Fruit fly (Drosophila melanogaster) Kc167 (cell line): Measurements from ENCODE around the gene CG18294.
"Not testable (repeated sequence)": the region's sequence is repeated elsewhere in the genome, so short reads cannot be mapped to it uniquely, and the experiment has no call there.

Experiments used
- Myc ChIP-seq: fragments of >200 bp; optimal IDR thresholded peaks from 2 replicates; lab custom pipeline; 2017; ENCODE audit warnings: missing external identifiers
- Sin3A ChIP-seq: fragments of >200 bp; optimal IDR thresholded peaks from 2 replicates; lab custom pipeline; 2018; ENCODE audit warnings: missing external identifiers
- h ChIP-seq: fragments of >200 bp; optimal IDR thresholded peaks from 3 replicates; lab custom pipeline; 2018; ENCODE audit warnings: missing external identifiers
- insv ChIP-seq: fragments of >200 bp; optimal IDR thresholded peaks from 3 replicates; lab custom pipeline; 2018; ENCODE audit warnings: missing external identifiers
- psq ChIP-seq: fragments of >200 bp; optimal IDR thresholded peaks from 2 replicates; lab custom pipeline; 2017; ENCODE audit warnings: missing external identifiers
- ttk ChIP-seq: sonication (Bioruptor generic); optimal IDR thresholded peaks from 2 replicates; lab custom pipeline; 2017; ENCODE audit warnings: missing external identifiers

CG18294 gene

dm6 chr3L:19475478-19475877, at the start of gene CG18294, which contains the start of gene CG32213:
Gene CG18294, minus strand, starts transcription at chr3L:19475578.
Gene CG32213, plus strand, starts transcription at chr3L:19475839.
- not testable (repeated sequence) for TF ChIP-seq insv; h (lab: Kevin White, UChicago); ttk (lab: Kevin White, UChicago)

dm6 chr3L:19524690-19525089, 49.3 kb upstream of the CG18294 start:
- no peak for TF ChIP-seq Myc (lab: Kevin White, UChicago)

- TF ChIP-seq Myc (lab: Kevin White, UChicago) (no peak), insv (no peak), h (lab: Kevin White, UChicago) (no peak), Sin3A (lab: Kevin White, UChicago) (no peak), psq (lab: Kevin White, UChicago) (no peak), ttk (lab: Kevin White, UChicago) (no peak)
These were observed 45.7 kb upstream of the CG18294 start for dm6 chr3L:19521093-19521492.

- no peak for TF ChIP-seq insv
- TF ChIP-seq Myc (lab: Kevin White, UChicago): no peak
- no peak for TF ChIP-seq Sin3A (lab: Kevin White, UChicago)
- no peak for TF ChIP-seq ttk (lab: Kevin White, UChicago)
- no peak for TF ChIP-seq h (lab: Kevin White, UChicago)
- no peak for TF ChIP-seq psq (lab: Kevin White, UChicago)
These were observed 45.3 kb upstream of the CG18294 start, which contains the start of gene Cpr76Bc for dm6 chr3L:19520645-19521044. Gene Cpr76Bc, plus strand, starts transcription at chr3L:19520945.

dm6 chr3L:19519349-19519748, 44.0 kb upstream of the CG18294 start, which contains the start of gene Cpr76Bb:
Gene Cpr76Bb, plus strand, starts transcription at chr3L:19519649.
- TF ChIP-seq insv (no peak), psq (lab: Kevin White, UChicago) (no peak), Sin3A (lab: Kevin White, UChicago) (no peak), ttk (lab: Kevin White, UChicago) (no peak), Myc (lab: Kevin White, UChicago) (no peak), h (lab: Kevin White, UChicago) (no peak)

dm6 chr3L:19518232-19518631, 42.9 kb upstream of the CG18294 start, which contains the start of gene Cpr76Ba:
Gene Cpr76Ba, minus strand, starts transcription at chr3L:19518332.
- TF ChIP-seq ttk (lab: Kevin White, UChicago): no peak
- no peak for TF ChIP-seq psq (lab: Kevin White, UChicago)
- no peak for TF ChIP-seq insv

dm6 chr3L:19516547-19516946, 41.2 kb upstream of the CG18294 start:
- TF ChIP-seq ttk (lab: Kevin White, UChicago) (no peak), Myc (lab: Kevin White, UChicago) (no peak), Sin3A (lab: Kevin White, UChicago) (no peak), h (lab: Kevin White, UChicago) (no peak), insv (no peak), psq (lab: Kevin White, UChicago) (no peak)

- TF ChIP-seq h (lab: Kevin White, UChicago) (no peak), Myc (lab: Kevin White, UChicago) (no peak), Sin3A (lab: Kevin White, UChicago) (no peak), psq (lab: Kevin White, UChicago) (no peak), ttk (lab: Kevin White, UChicago) (no peak), insv (no peak)
These were observed 37.3 kb upstream of the CG18294 start for dm6 chr3L:19512672-19513071.

- TF ChIP-seq ttk (lab: Kevin White, UChicago) (no peak), Sin3A (lab: Kevin White, UChicago) (no peak), insv (no peak), h (lab: Kevin White, UChicago) (no peak), psq (lab: Kevin White, UChicago) (no peak), Myc (lab: Kevin White, UChicago) (no peak)
These were observed 29.3 kb upstream of the CG18294 start for dm6 chr3L:19504719-19505118.

dm6 chr3L:19503770-19504169, 28.4 kb upstream of the CG18294 start, which contains the start of gene CG9452:
Gene CG9452, minus strand, starts transcription at chr3L:19503870.
- TF ChIP-seq h (lab: Kevin White, UChicago) (no peak), Myc (lab: Kevin White, UChicago) (no peak), psq (lab: Kevin White, UChicago) (no peak), ttk (lab: Kevin White, UChicago) (no peak), insv (no peak), Sin3A (lab: Kevin White, UChicago) (no peak)

- no peak for TF ChIP-seq insv
- TF ChIP-seq h (lab: Kevin White, UChicago): no peak
- TF ChIP-seq ttk (lab: Kevin White, UChicago): no peak
- TF ChIP-seq psq (lab: Kevin White, UChicago): no peak
- TF ChIP-seq Myc (lab: Kevin White, UChicago): no peak
- no peak for TF ChIP-seq Sin3A (lab: Kevin White, UChicago)
These were observed 25.3 kb upstream of the CG18294 start, which contains the start of gene CG9451 for dm6 chr3L:19500698-19501097. Gene CG9451, minus strand, starts transcription at chr3L:19500798.

dm6 chr3L:19499334-19499733, 24.0 kb upstream of the CG18294 start:
- TF ChIP-seq Sin3A (lab: Kevin White, UChicago) (no peak), ttk (lab: Kevin White, UChicago) (no peak), Myc (lab: Kevin White, UChicago) (no peak), psq (lab: Kevin White, UChicago) (no peak), h (lab: Kevin White, UChicago) (no peak)

dm6 chr3L:19497623-19498022, 22.2 kb upstream of the CG18294 start, which contains the start of gene CG9449:
Gene CG9449, minus strand, starts transcription at chr3L:19497723.
- TF ChIP-seq h (lab: Kevin White, UChicago): no peak
